Worm (Caenorhabditis elegans) whole organism, L4 larva: Measurements from ENCODE around the gene T04A8.18.

Source experiments
- D1046.2 ChIP-seq: fragments of 200-800 bp; sonication (Bioruptor generic); IDR thresholded peaks from 2 replicates; pipeline ENCODE4 v1.3.6; 2022; ENCODE audit warnings: missing genetic modification characterization, missing compliant biosample characterization
- attf-4 ChIP-seq: sonication (generic microtip); optimal IDR thresholded peaks from 3 replicates; lab custom pipeline; 2017; ENCODE audit warnings: missing biosample characterization, missing genetic modification characterization
- ces-1 ChIP-seq: fragments of 150-350 bp; sonication (generic microtip); optimal IDR thresholded peaks from 4 replicates; lab custom pipeline; 2014; ENCODE audit warnings: missing biosample characterization, missing genetic modification reagents, missing genetic modification characterization
- lin-13 ChIP-seq: fragments of 150-350 bp; optimal IDR thresholded peaks from 2 replicates; lab custom pipeline; 2014; ENCODE audit warnings: missing biosample characterization, missing genetic modification reagents, missing genetic modification characterization
- lin-15B ChIP-seq: fragments of 150-350 bp; sonication (generic microtip); optimal IDR thresholded peaks from 3 replicates; lab custom pipeline; 2014; ENCODE audit warnings: missing biosample characterization, missing genetic modification characterization
- lir-3 ChIP-seq: sonication (generic microtip); optimal IDR thresholded peaks from 2 replicates; lab custom pipeline; 2016; ENCODE audit warnings: mild to moderate bottlenecking, missing genetic modification characterization, missing compliant biosample characterization
- nhr-102 ChIP-seq: sonication (generic microtip); optimal IDR thresholded peaks from 2 replicates; lab custom pipeline; 2016; ENCODE audit warnings: mild to moderate bottlenecking, missing genetic modification characterization, moderate library complexity, missing compliant biosample characterization
- nhr-76 ChIP-seq: fragments of 150-350 bp; optimal IDR thresholded peaks from 2 replicates; lab custom pipeline; 2014; ENCODE audit warnings: missing biosample characterization, missing genetic modification characterization
- nhr-77 ChIP-seq: fragments of 150-350 bp; optimal IDR thresholded peaks from 2 replicates; lab custom pipeline; 2014; ENCODE audit warnings: missing biosample characterization, missing genetic modification characterization
- skn-1 ChIP-seq: fragments of 150-350 bp; optimal IDR thresholded peaks from 2 replicates; lab custom pipeline; 2014; ENCODE audit warnings: missing biosample characterization, missing genetic modification characterization
- snpc-4 ChIP-seq: fragments of 150-350 bp; optimal IDR thresholded peaks from 2 replicates; lab custom pipeline; 2014; ENCODE audit warnings: missing biosample characterization, missing genetic modification characterization
- spr-1 ChIP-seq: sonication (generic microtip); optimal IDR thresholded peaks from 2 replicates; lab custom pipeline; 2016; ENCODE audit warnings: mild to moderate bottlenecking, missing genetic modification characterization, missing compliant biosample characterization
- unc-62 ChIP-seq, 3 experiments: fragments of 150-350 bp in 1 of 3; sonication (generic microtip); optimal IDR thresholded peaks in 2 of 3; peaks in 1 of 3; 1 replicate in 1 of 3; 2 replicates in 2 of 3; lab custom pipeline; 2014 to 2017; ENCODE audit warnings: missing biosample characterization in 3 of 3, missing genetic modification characterization in 3 of 3, missing genetic modification reagents in 3 of 3, missing genotype in 1 of 3
- zag-1 ChIP-seq: fragments of 150-350 bp; optimal IDR thresholded peaks from 2 replicates; lab custom pipeline; 2014; ENCODE audit warnings: missing biosample characterization, missing genetic modification characterization

- TF ChIP-seq nhr-76 (tag; lab: Kevin White, UChicago) (no peak), attf-4 (no peak), nhr-102 (no peak), skn-1 (tag; lab: Kevin White, UChicago) (no peak), spr-1 (tag; lab: Kevin White, UChicago) (no peak), lin-15B (tag; lab: Kevin White, UChicago) (no peak), snpc-4 (tag; lab: Kevin White, UChicago) (no peak), zag-1 (no peak), lir-3 (tag; lab: Kevin White, UChicago) (no peak), ces-1 (no peak), D1046.2 (no peak), unc-62 (GFP tag; optimal IDR thresholded peaks at IDR 0.05 in 1 of 2; lab: Kevin White, UChicago) (no peak), unc-62 (tag; optimal IDR thresholded peaks at IDR 0.05; lab: Kevin White, UChicago) (no peak), lin-13 (GFP tag; lab: Kevin White, UChicago) (no peak), nhr-77 (tag; lab: Kevin White, UChicago) (no peak)
These were observed 9.1 kb upstream of the T04A8.18 start, which contains the start of gene sel-13 for ce11 chrIII:4699922-4700321.
